Worm (Caenorhabditis elegans) whole organism, early embryonic: Measurements from ENCODE around the gene Y38H6C.21.

Experiments used
- B0310.2 ChIP-seq: sonication (generic microtip); optimal IDR thresholded peaks from 2 replicates; lab custom pipeline; 2016; ENCODE audit warnings: mild to moderate bottlenecking, missing genetic modification characterization, missing compliant biosample characterization
- F13C5.2 ChIP-seq: sonication (generic microtip); optimal IDR thresholded peaks from 2 replicates; lab custom pipeline; 2017; ENCODE audit warnings: mild to moderate bottlenecking, missing genetic modification characterization, inconsistent platforms, missing compliant biosample characterization
- ama-1 ChIP-seq: fragments of 150-350 bp; optimal IDR thresholded peaks from 2 replicates; lab custom pipeline; 2014
- flt-1 ChIP-seq: fragments of 200-800 bp; sonication (Bioruptor generic); IDR thresholded peaks from 2 replicates; pipeline ENCODE4 v1.3.6; 2022; ENCODE audit warnings: missing genetic modification characterization, missing compliant biosample characterization
- tra-4 ChIP-seq: sonication (generic microtip); optimal IDR thresholded peaks from 2 replicates; lab custom pipeline; 2017; ENCODE audit warnings: missing genetic modification characterization, missing compliant biosample characterization

- no peak for TF ChIP-seq ama-1
- no peak for TF ChIP-seq flt-1 (GFP tag; lab: Robert Waterston, UW)
- TF ChIP-seq B0310.2: no peak
- no peak for TF ChIP-seq F13C5.2 (tag; lab: Kevin White, UChicago)
- TF ChIP-seq tra-4: no peak
Measured at ce11 chrV:20555120-20555519, at the start of gene Y38H6C.21.
